ENCODE assay signal across 1 fruit fly cellular context in the genomic region with DNA sequence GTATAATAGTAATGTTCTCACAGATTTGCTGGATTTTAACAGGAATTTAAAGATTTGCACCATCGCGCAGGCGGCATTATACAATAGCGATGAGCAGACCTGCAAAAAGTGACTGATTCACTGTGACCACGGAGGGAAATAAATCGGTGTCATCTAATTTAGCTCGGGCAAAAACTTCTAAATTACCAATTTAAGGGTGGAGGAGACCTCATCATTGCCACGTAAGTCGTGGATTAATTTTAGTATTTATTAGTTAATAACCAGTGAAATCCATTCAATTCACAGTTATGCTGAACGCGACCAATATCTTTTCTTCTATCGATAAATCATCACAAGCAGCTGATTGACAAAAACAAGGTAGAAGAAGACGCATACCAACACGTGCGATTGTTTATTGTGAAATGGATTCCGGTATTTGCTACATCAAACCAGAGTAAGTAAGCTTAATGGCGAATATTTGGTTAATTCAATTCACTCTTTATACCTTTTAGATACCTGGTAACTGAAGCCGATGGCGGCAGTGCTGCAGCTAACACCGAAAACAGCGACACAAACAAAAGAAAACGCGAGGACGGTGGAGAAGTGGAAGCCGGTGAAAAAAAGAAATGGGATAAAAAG.
TF ChIP-seq lines count a peak whose summit lies in the region.

A gene (minus strand): TSS at position 105 of the 618 bp plus-strand sequence.
A gene (plus strand): TSS at position 369 of the 618 bp plus-strand sequence.

TF ChIP-seq in whole organism, embryonic, 481 proteins besides CTCF, POLR2A, EP300 and RAD21 (continued from another document and continues in another):
- TF ChIP-seq CG11456 (GFP tag; IDR thresholded peaks at IDR 0.05; lab: Robert Waterston, UW) (peak; percentile 95), Gsc (GFP tag; IDR thresholded peaks at IDR 0.05; lab: Robert Waterston, UW) (peak; percentile 78), kah (GFP tag; optimal IDR thresholded peaks at IDR 0.05; lab: Kevin White, UChicago) (peak; percentile 71), Elba2 (GFP tag; optimal IDR thresholded peaks at IDR 0.05; lab: Kevin White, UChicago) (peak; percentile 33), peb (GFP tag; IDR thresholded peaks at IDR 0.05; lab: Robert Waterston, UW) (peak; percentile 85), Mad (GFP tag; optimal IDR thresholded peaks at IDR 0.05; lab: Kevin White, UChicago) (peak; percentile 94), Optix (GFP tag; IDR thresholded peaks at IDR 0.05; lab: Robert Waterston, UW) (peak; percentile 91), Ssrp (tag; optimal IDR thresholded peaks at IDR 0.05; lab: Kevin White, UChicago) (peak; percentile 86), CG13296 (GFP tag; optimal IDR thresholded peaks at IDR 0.05; lab: Kevin White, UChicago) (peak; percentile 80), Stat92E (GFP tag; optimal IDR thresholded peaks at IDR 0.05; lab: Kevin White, UChicago) (peak in 1 of 3 experiments; percentile 0), ATbp (GFP tag; optimal IDR thresholded peaks at IDR 0.05; lab: Kevin White, UChicago) (peak; percentile 72), CG10654 (GFP tag; optimal IDR thresholded peaks at IDR 0.05; lab: Kevin White, UChicago) (peak; percentile 93), sug (tag; optimal IDR thresholded peaks at IDR 0.05; lab: Kevin White, UChicago) (peak; percentile 91), CG3726 (GFP tag; IDR thresholded peaks at IDR 0.05; lab: Robert Waterston, UW) (peak; percentile 69; the same call in 2 of the 3 replicates), lola (GFP tag; optimal IDR thresholded peaks at IDR 0.05; lab: Kevin White, UChicago) (peak in 1 of 3 experiments; percentile 85), D19A (tag; optimal IDR thresholded peaks at IDR 0.05; lab: Kevin White, UChicago) (peak; percentile 72), CG14441 (GFP tag; IDR thresholded peaks at IDR 0.05; lab: Robert Waterston, UW) (peak; percentile 93), cg (GFP tag; optimal IDR thresholded peaks at IDR 0.05; lab: Kevin White, UChicago) (no peak), TFAM (GFP tag; optimal IDR thresholded peaks at IDR 0.05; lab: Kevin White, UChicago) (no peak), CG11398 (GFP tag; optimal IDR thresholded peaks at IDR 0.05; lab: Kevin White, UChicago) (peak; percentile 87), Vsx1 (GFP tag; optimal IDR thresholded peaks at IDR 0.05; lab: Kevin White, UChicago) (no peak), CG33557 (GFP tag; optimal IDR thresholded peaks at IDR 0.05; lab: Kevin White, UChicago) (peak; percentile 73), slou (GFP tag; optimal IDR thresholded peaks at IDR 0.05; lab: Kevin White, UChicago) (peak; percentile 49), CG17361 (GFP tag; IDR thresholded peaks at IDR 0.05; lab: Robert Waterston, UW) (peak; percentile 93), chif (GFP tag; optimal IDR thresholded peaks at IDR 0.05; lab: Kevin White, UChicago) (peak; percentile 87 to 90), Tbp (GFP tag; optimal IDR thresholded peaks at IDR 0.05; lab: Kevin White, UChicago) (no peak), sc (optimal IDR thresholded peaks at IDR 0.05; lab: Kevin White, UChicago) (no peak), sc (GFP tag; optimal IDR thresholded peaks at IDR 0.05; lab: Kevin White, UChicago) (peak; percentile 76), YL-1 (GFP tag; optimal IDR thresholded peaks at IDR 0.05; lab: Kevin White, UChicago) (peak; percentile 73), Ptx1 (GFP tag; IDR thresholded peaks at IDR 0.05; lab: Robert Waterston, UW) (peak; percentile 95), CG2875 (GFP tag; optimal IDR thresholded peaks at IDR 0.05; lab: Kevin White, UChicago) (peak; percentile 60), CG11560 (tag; IDR thresholded peaks at IDR 0.05; lab: Robert Waterston, UW) (peak; percentile 72; the same call in 2 of the 3 replicates), CG8924 (tag; optimal IDR thresholded peaks at IDR 0.05; lab: Kevin White, UChicago) (peak; percentile 90), Pdp1 (GFP tag; optimal IDR thresholded peaks at IDR 0.05; lab: Kevin White, UChicago) (peak; percentile 96), nau (GFP tag; optimal IDR thresholded peaks at IDR 0.05; lab: Kevin White, UChicago) (peak; percentile 83), E2f2 (GFP tag; IDR thresholded peaks at IDR 0.05; lab: Robert Waterston, UW) (peak; percentile 77), Usf (GFP tag; optimal IDR thresholded peaks at IDR 0.05; lab: Kevin White, UChicago) (peak; percentile 77), emc (GFP tag; optimal IDR thresholded peaks at IDR 0.05; lab: Kevin White, UChicago) (peak; percentile 84), rib (GFP tag; IDR thresholded peaks at IDR 0.05; lab: Robert Waterston, UW) (peak; percentile 94), ssp (GFP tag; IDR thresholded peaks at IDR 0.05; lab: Robert Waterston, UW) (peak; percentile 80), Dfd (GFP tag; optimal IDR thresholded peaks at IDR 0.05; lab: Kevin White, UChicago) (no peak), Oaz (GFP tag; IDR thresholded peaks at IDR 0.05; lab: Robert Waterston, UW) (peak; percentile 83), CG9817 (tag; optimal IDR thresholded peaks at IDR 0.05; lab: Kevin White, UChicago) (peak; percentile 92), Abd-B (GFP tag; optimal IDR thresholded peaks at IDR 0.05; lab: Kevin White, UChicago) (peak; percentile 89), CG9932 (GFP tag; IDR thresholded peaks at IDR 0.05; lab: Robert Waterston, UW) (peak; percentile 95), onecut (GFP tag; IDR thresholded peaks at IDR 0.05; lab: Robert Waterston, UW) (peak; percentile 81), CG12769 (tag; optimal IDR thresholded peaks at IDR 0.05; lab: Kevin White, UChicago) (peak; percentile 96), CG7357 (GFP tag; IDR thresholded peaks at IDR 0.05; lab: Robert Waterston, UW) (peak; percentile 86), ewg (GFP tag; optimal IDR thresholded peaks at IDR 0.05; lab: Kevin White, UChicago) (peak; percentile 98), unpg (GFP tag; optimal IDR thresholded peaks at IDR 0.05; lab: Kevin White, UChicago) (peak; percentile 90), jing (GFP tag; optimal IDR thresholded peaks at IDR 0.05; lab: Kevin White, UChicago) (peak; percentile 83), Gug (GFP tag; IDR thresholded peaks at IDR 0.05; lab: Robert Waterston, UW) (peak; percentile 88), CG9609 (GFP tag; optimal IDR thresholded peaks at IDR 0.05; lab: Kevin White, UChicago) (peak; percentile 94), sna (GFP tag; IDR thresholded peaks at IDR 0.05; lab: Robert Waterston, UW; ENCODE audit: partially characterized antibody) (peak; percentile 52; the same call in 1 of the 2 replicates), ERR (GFP tag; optimal IDR thresholded peaks at IDR 0.05; lab: Kevin White, UChicago) (peak; percentile 73), row (GFP tag; IDR thresholded peaks at IDR 0.05; lab: Robert Waterston, UW) (peak; percentile 97), ci (GFP tag; IDR thresholded peaks at IDR 0.05; lab: Robert Waterston, UW) (peak; percentile 93), CG13287 (GFP tag; IDR thresholded peaks at IDR 0.05; lab: Robert Waterston, UW; ENCODE audit: partially characterized antibody) (peak; percentile 77), slp2 (GFP tag; optimal IDR thresholded peaks at IDR 0.05; lab: Kevin White, UChicago) (peak; percentile 68), CG1832 (GFP tag; optimal IDR thresholded peaks at IDR 0.05; lab: Kevin White, UChicago) (no peak), CG34224 (GFP tag; IDR thresholded peaks at IDR 0.05; lab: Robert Waterston, UW; ENCODE audit: partially characterized antibody) (peak; percentile 64; the same call in 2 of the 3 replicates), CG16863 (GFP tag; optimal IDR thresholded peaks at IDR 0.05; lab: Kevin White, UChicago) (peak; percentile 89), Awh (GFP tag; IDR thresholded peaks at IDR 0.05; lab: Robert Waterston, UW) (peak; percentile 82), vvl (GFP tag; IDR thresholded peaks at IDR 0.05; lab: Robert Waterston, UW) (peak; percentile 96), CG6765 (GFP tag; optimal IDR thresholded peaks at IDR 0.05; lab: Kevin White, UChicago) (peak; percentile 66), CG13894 (tag; optimal IDR thresholded peaks at IDR 0.05; lab: Kevin White, UChicago) (peak; percentile 87), sob (GFP tag; IDR thresholded peaks at IDR 0.05; lab: Robert Waterston, UW) (peak; percentile 94), CG4328 (GFP tag; optimal IDR thresholded peaks at IDR 0.05; lab: Kevin White, UChicago) (peak; percentile 83), cad (GFP tag; optimal IDR thresholded peaks at IDR 0.05; lab: Kevin White, UChicago) (no peak), Max (GFP tag; optimal IDR thresholded peaks at IDR 0.05; lab: Kevin White, UChicago) (peak; percentile 97), sens-2 (GFP tag; IDR thresholded peaks at IDR 0.05; lab: Robert Waterston, UW) (peak; percentile 70), repo (GFP tag; optimal IDR thresholded peaks at IDR 0.05; lab: Kevin White, UChicago) (peak; percentile 83), btn (GFP tag; optimal IDR thresholded peaks at IDR 0.05; lab: Kevin White, UChicago) (peak; percentile 80), crp (GFP tag; optimal IDR thresholded peaks at IDR 0.05; lab: Kevin White, UChicago) (peak; percentile 74 to 97), CG30431 (GFP tag; optimal IDR thresholded peaks at IDR 0.05; lab: Kevin White, UChicago) (peak; percentile 85), CG10979 (tag; optimal IDR thresholded peaks at IDR 0.05; lab: Kevin White, UChicago) (peak; percentile 86), CG7786 (GFP tag; optimal IDR thresholded peaks at IDR 0.05; lab: Kevin White, UChicago) (peak; percentile 92), CG8765 (GFP tag; IDR thresholded peaks at IDR 0.05; lab: Robert Waterston, UW) (peak; percentile 71), CG6791 (GFP tag; IDR thresholded peaks at IDR 0.05; lab: Robert Waterston, UW; ENCODE audit: partially characterized antibody) (no peak), CG4404 (GFP tag; IDR thresholded peaks at IDR 0.05; lab: Robert Waterston, UW) (peak; percentile 79), Spps (tag; optimal IDR thresholded peaks at IDR 0.05; lab: Kevin White, UChicago) (peak; percentile 69), Bdp1 (GFP tag; optimal IDR thresholded peaks at IDR 0.05; lab: Kevin White, UChicago) (peak; percentile 84), CG2712 (tag; optimal IDR thresholded peaks at IDR 0.05; lab: Kevin White, UChicago) (peak; percentile 93), CG2889 (GFP tag; IDR thresholded peaks at IDR 0.05; lab: Robert Waterston, UW) (peak; percentile 80), Hr39 (optimal IDR thresholded peaks at IDR 0.05; lab: Kevin White, UChicago) (no peak), bowl (GFP tag; IDR thresholded peaks at IDR 0.05; lab: Robert Waterston, UW) (peak; percentile 66; the same call in 1 of the 2 replicates), CG18011 (GFP tag; optimal IDR thresholded peaks at IDR 0.05; lab: Kevin White, UChicago) (peak; percentile 80), tx (GFP tag; optimal IDR thresholded peaks at IDR 0.05; lab: Kevin White, UChicago) (peak; percentile 91), tll (GFP tag; optimal IDR thresholded peaks at IDR 0.05; lab: Kevin White, UChicago) (peak in 1 of 2 experiments; percentile 22), CG15011 (GFP tag; optimal IDR thresholded peaks at IDR 0.05; lab: Kevin White, UChicago) (peak; percentile 80), Aef1 (GFP tag; IDR thresholded peaks at IDR 0.05; lab: Robert Waterston, UW) (peak; percentile 89), ase (GFP tag; IDR thresholded peaks at IDR 0.05; lab: Robert Waterston, UW) (peak; percentile 89), psq (GFP tag; optimal IDR thresholded peaks at IDR 0.05; lab: Kevin White, UChicago) (peak; percentile 68), chn (GFP tag; optimal IDR thresholded peaks at IDR 0.05; lab: Kevin White, UChicago) (peak; percentile 91), CG3847 (GFP tag; IDR thresholded peaks at IDR 0.05; lab: Robert Waterston, UW) (peak; percentile 91), tap (tag; optimal IDR thresholded peaks at IDR 0.05; lab: Kevin White, UChicago) (peak; percentile 84), CG15073 (GFP tag; optimal IDR thresholded peaks at IDR 0.05; lab: Kevin White, UChicago) (no peak), pho (GFP tag; optimal IDR thresholded peaks at IDR 0.05; lab: Kevin White, UChicago) (peak; percentile 95), CG14710 (tag; optimal IDR thresholded peaks at IDR 0.05; lab: Kevin White, UChicago) (peak; percentile 92), Chrac-16 (GFP tag; optimal IDR thresholded peaks at IDR 0.05; lab: Kevin White, UChicago) (peak; percentile 89), CG7372 (GFP tag; IDR thresholded peaks at IDR 0.05; lab: Robert Waterston, UW) (peak; percentile 90), fd3F (GFP tag; optimal IDR thresholded peaks at IDR 0.05; lab: Kevin White, UChicago) (peak; percentile 83), lov (optimal IDR thresholded peaks at IDR 0.05; lab: Kevin White, UChicago) (no peak), lov (GFP tag; IDR thresholded peaks at IDR 0.05; lab: Robert Waterston, UW) (peak; percentile 75; the same call in 2 of the 3 replicates), MTF-1 (GFP tag; optimal IDR thresholded peaks at IDR 0.05; lab: Kevin White, UChicago; ENCODE audit: borderline replicate concordance) (peak; percentile 64), Neu2 (GFP tag; optimal IDR thresholded peaks at IDR 0.05; lab: Kevin White, UChicago; ENCODE audit: borderline replicate concordance) (peak; percentile 73), NfI (GFP tag; optimal IDR thresholded peaks at IDR 0.05; lab: Kevin White, UChicago) (peak; percentile 92), nerfin-1 (tag; optimal IDR thresholded peaks at IDR 0.05; lab: Kevin White, UChicago) (peak; percentile 96), gce (GFP tag; IDR thresholded peaks at IDR 0.05; lab: Robert Waterston, UW) (peak; percentile 70; the same call in 1 of the 3 replicates), hbn (GFP tag; IDR thresholded peaks at IDR 0.05; lab: Robert Waterston, UW; ENCODE audit: partially characterized antibody) (0 out of 2 replicates have a peak, but pooled peaks have one; percentile 28), her (GFP tag; optimal IDR thresholded peaks at IDR 0.05; lab: Kevin White, UChicago) (peak; percentile 86), Xrp1 (GFP tag; IDR thresholded peaks at IDR 0.05; lab: Robert Waterston, UW) (peak; percentile 93), CG12299 (tag; optimal IDR thresholded peaks at IDR 0.05; lab: Kevin White, UChicago) (peak; percentile 82), Ravus (GFP tag; IDR thresholded peaks at IDR 0.05; lab: Robert Waterston, UW) (peak; percentile 59), Opbp (GFP tag; IDR thresholded peaks at IDR 0.05; lab: Robert Waterston, UW; ENCODE audit: partially characterized antibody) (no peak; the same call in 2 of the 3 replicates), Ets97D (GFP tag; optimal IDR thresholded peaks at IDR 0.05; lab: Kevin White, UChicago) (peak; percentile 83), salm (tag; optimal IDR thresholded peaks at IDR 0.05; lab: Kevin White, UChicago) (peak; percentile 74), wor (GFP tag; IDR thresholded peaks at IDR 0.05; lab: Robert Waterston, UW) (peak; percentile 71), Scr (GFP tag; IDR thresholded peaks at IDR 0.05; lab: Robert Waterston, UW; ENCODE audit: partially characterized antibody) (peak; percentile 68), abd-A (tag; optimal IDR thresholded peaks at IDR 0.05; lab: Kevin White, UChicago) (peak; percentile 93)
